Worm (Caenorhabditis elegans): Measurements from ENCODE around the gene pho-5.

ce11 chrIII:7241065-7241464, 44.6 kb downstream of the pho-5 start, which contains the start of gene ztf-31:
- TF ChIP-seq egl-43 (GFP tag; IDR thresholded peaks at IDR 0.05) = no peak
- no peak for TF ChIP-seq dmd-6 (GFP tag; IDR thresholded peaks at IDR 0.05)
- no peak for TF ChIP-seq snpc-4 (tag; optimal IDR thresholded peaks at IDR 0.05)
- no peak for TF ChIP-seq lin-39 (tag; optimal IDR thresholded peaks at IDR 0.05)
- no peak for TF ChIP-seq skn-1 (tag; optimal IDR thresholded peaks at IDR 0.05)
- TF ChIP-seq rbr-2 (tag; optimal IDR thresholded peaks at IDR 0.05) = no peak

All from whole organism, L4 larva.